Worm (Caenorhabditis elegans) whole organism, L4 larva: ENCODE measurements around the gene Y39A1A.17.
A peak's percentile ranks its signal among the peaks of the same experiment; 100 is the strongest.

Experiments
- D1046.2 ChIP-seq: fragments of 200-800 bp; sonication (Bioruptor generic); IDR thresholded peaks from 2 replicates; pipeline ENCODE4 v1.3.6; 2022; ENCODE audit warnings: missing genetic modification characterization, missing compliant biosample characterization
- F49E8.2 ChIP-seq: sonication (generic microtip); optimal IDR thresholded peaks from 2 replicates; lab custom pipeline; 2016; ENCODE audit warnings: missing compliant biosample characterization, mild to moderate bottlenecking, missing genetic modification characterization, borderline replicate concordance
- T20F7.1 ChIP-seq: fragments of 200-800 bp; sonication (Bioruptor generic); optimal IDR thresholded peaks from 2 replicates; lab custom pipeline; 2018; ENCODE audit warnings: mild to moderate bottlenecking, missing genetic modification characterization, missing compliant biosample characterization
- Y105C5A.15 ChIP-seq: fragments of 200-800 bp; sonication (Bioruptor generic); IDR thresholded peaks from 2 replicates; pipeline ENCODE4 v1.3.6; 2022; ENCODE audit warnings: missing genetic modification characterization, missing compliant biosample characterization
- Y5F2A.4 ChIP-seq: fragments of 200-800 bp; sonication (Bioruptor generic); optimal IDR thresholded peaks from 2 replicates; lab custom pipeline; 2018; ENCODE audit warnings: mild to moderate bottlenecking, missing genetic modification characterization, missing compliant biosample characterization
- aha-1 ChIP-seq: fragments of 150-350 bp; peaks from one replicate; lab custom pipeline; 2014; ENCODE audit warnings: missing biosample characterization, missing genetic modification characterization
- ama-1 ChIP-seq: fragments of 150-350 bp; optimal IDR thresholded peaks from 2 replicates; lab custom pipeline; 2014; ENCODE audit warnings: inconsistent platforms, mixed read lengths
- ceh-44 ChIP-seq: fragments of 200-800 bp; sonication (Bioruptor generic); IDR thresholded peaks from 2 replicates; pipeline ENCODE4 v1.3.6; 2022; ENCODE audit warnings: missing genetic modification reagents, missing genetic modification characterization, missing compliant biosample characterization
- ceh-82 ChIP-seq: sonication (generic microtip); optimal IDR thresholded peaks from 2 replicates; lab custom pipeline; 2017; ENCODE audit warnings: missing biosample characterization, missing genetic modification characterization
- ces-1 ChIP-seq: fragments of 150-350 bp; sonication (generic microtip); optimal IDR thresholded peaks from 4 replicates; lab custom pipeline; 2014; ENCODE audit warnings: missing biosample characterization, missing genetic modification reagents, missing genetic modification characterization
- dmd-8 ChIP-seq: fragments of 200-800 bp; sonication (Bioruptor generic); IDR thresholded peaks from 2 replicates; pipeline ENCODE4 v1.3.6; 2022; ENCODE audit warnings: missing genetic modification characterization, missing compliant biosample characterization
- dmd-9 ChIP-seq: fragments of 200-800 bp; sonication (Bioruptor generic); IDR thresholded peaks from 2 replicates; pipeline ENCODE4 v1.3.6; 2022; ENCODE audit warnings: missing genetic modification reagents, missing genetic modification characterization, missing compliant biosample characterization
- dpl-1 ChIP-seq: fragments of 150-350 bp; optimal IDR thresholded peaks from 2 replicates; lab custom pipeline; 2014; ENCODE audit warnings: missing biosample characterization, missing genetic modification reagents, missing genetic modification characterization
- duxl-1 ChIP-seq: sonication (generic microtip); optimal IDR thresholded peaks from 2 replicates; lab custom pipeline; 2016; ENCODE audit warnings: mild to moderate bottlenecking, missing genetic modification characterization, moderate library complexity, missing compliant biosample characterization; ENCODE audit not compliant: poor library complexity
- dve-1 ChIP-seq: sonication (generic microtip); optimal IDR thresholded peaks from 2 replicates; lab custom pipeline; 2017; ENCODE audit warnings: antibody characterized with exemption, mild to moderate bottlenecking, missing genetic modification characterization, missing compliant biosample characterization; ENCODE audit not compliant: insufficient read depth
- fos-1 ChIP-seq: fragments of 150-350 bp; optimal IDR thresholded peaks from 2 replicates; lab custom pipeline; 2014; ENCODE audit warnings: missing biosample characterization, missing genetic modification characterization
- hlh-11 ChIP-seq: fragments of 200-800 bp; sonication (Bioruptor generic); optimal IDR thresholded peaks from 2 replicates; lab custom pipeline; 2018; ENCODE audit warnings: mild to moderate bottlenecking, missing genetic modification characterization, missing compliant biosample characterization
- lim-7 ChIP-seq: fragments of 200-800 bp; sonication (Bioruptor generic); IDR thresholded peaks from 2 replicates; pipeline ENCODE4 v1.3.6; 2022; ENCODE audit warnings: missing genetic modification characterization, missing compliant biosample characterization
- lin-1 ChIP-seq: fragments of 200-800 bp; sonication (Bioruptor generic); IDR thresholded peaks from 2 replicates; pipeline ENCODE4 v1.3.6; 2022; ENCODE audit warnings: missing genetic modification reagents, missing genetic modification characterization, missing compliant biosample characterization
- lin-38 ChIP-seq: fragments of 200-800 bp; sonication (Bioruptor generic); IDR thresholded peaks from 2 replicates; pipeline ENCODE4 v1.3.6; 2022; ENCODE audit warnings: missing genetic modification reagents, missing genetic modification characterization, missing compliant biosample characterization
- lsy-2 ChIP-seq, 2 experiments: fragments of 150-350 bp in 1 of 2; sonication (generic microtip) in 1 of 2; optimal IDR thresholded peaks; 2 replicates each; lab custom pipeline; 2014 to 2017; ENCODE audit warnings: missing biosample characterization in 2 of 2, missing genetic modification characterization in 2 of 2
- mdl-1 ChIP-seq, 2 experiments: fragments of 150-350 bp in 1 of 2; sonication (generic microtip) in 1 of 2; optimal IDR thresholded peaks; 2 replicates each; lab custom pipeline; 2014 to 2017; ENCODE audit warnings: missing biosample characterization in 2 of 2, missing genetic modification characterization in 2 of 2
- mep-1 ChIP-seq: fragments of 150-350 bp; sonication (generic microtip); optimal IDR thresholded peaks from 3 replicates; lab custom pipeline; 2014; ENCODE audit warnings: missing biosample characterization, missing genetic modification characterization
- mes-2 ChIP-seq: sonication (generic microtip); optimal IDR thresholded peaks from 2 replicates; lab custom pipeline; 2016; ENCODE audit warnings: missing genotype, mild to moderate bottlenecking, missing genetic modification characterization, missing compliant biosample characterization; ENCODE audit not compliant: poor library complexity, severe bottlenecking
- mxl-3 ChIP-seq: fragments of 200-800 bp; sonication (Bioruptor generic); optimal IDR thresholded peaks from 2 replicates; lab custom pipeline; 2018; ENCODE audit warnings: mild to moderate bottlenecking, missing genetic modification characterization, missing compliant biosample characterization
- nhr-102 ChIP-seq: sonication (generic microtip); optimal IDR thresholded peaks from 2 replicates; lab custom pipeline; 2016; ENCODE audit warnings: mild to moderate bottlenecking, missing genetic modification characterization, moderate library complexity, missing compliant biosample characterization
- nhr-11 ChIP-seq: fragments of 150-350 bp; optimal IDR thresholded peaks from 2 replicates; lab custom pipeline; 2014; ENCODE audit warnings: missing biosample characterization, missing genetic modification characterization
- nhr-25 ChIP-seq: sonication (generic microtip); optimal IDR thresholded peaks from 2 replicates; lab custom pipeline; 2017; ENCODE audit warnings: missing genetic modification characterization, mild to moderate bottlenecking, missing compliant biosample characterization, antibody characterized with exemption, moderate library complexity, borderline replicate concordance; ENCODE audit not compliant: insufficient read depth
- nhr-48 ChIP-seq: sonication (generic microtip); optimal IDR thresholded peaks from 2 replicates; lab custom pipeline; 2016; ENCODE audit warnings: mild to moderate bottlenecking, missing genetic modification characterization, missing compliant biosample characterization
- nhr-6 ChIP-seq: fragments of 150-350 bp; optimal IDR thresholded peaks from 2 replicates; lab custom pipeline; 2014; ENCODE audit warnings: missing biosample characterization, missing genetic modification characterization
- nhr-77 ChIP-seq: fragments of 150-350 bp; optimal IDR thresholded peaks from 2 replicates; lab custom pipeline; 2014; ENCODE audit warnings: missing biosample characterization, missing genetic modification characterization
- saeg-2 ChIP-seq: fragments of 200-800 bp; sonication (Bioruptor generic); IDR thresholded peaks from 2 replicates; pipeline ENCODE4 v1.3.6; 2022; ENCODE audit warnings: missing genetic modification reagents, missing genetic modification characterization, missing compliant biosample characterization
- skn-1 ChIP-seq: fragments of 150-350 bp; optimal IDR thresholded peaks from 2 replicates; lab custom pipeline; 2014; ENCODE audit warnings: missing biosample characterization, missing genetic modification characterization
- snpc-4 ChIP-seq: fragments of 150-350 bp; optimal IDR thresholded peaks from 2 replicates; lab custom pipeline; 2014; ENCODE audit warnings: missing biosample characterization, missing genetic modification characterization
- tag-97 ChIP-seq: fragments of 200-800 bp; sonication (Bioruptor generic); IDR thresholded peaks from 2 replicates; pipeline ENCODE4 v1.3.6; 2022; ENCODE audit warnings: missing genetic modification characterization, missing compliant biosample characterization
- unc-62 ChIP-seq, 3 experiments: fragments of 150-350 bp in 1 of 3; sonication (generic microtip); optimal IDR thresholded peaks in 2 of 3; peaks in 1 of 3; 1 replicate in 1 of 3; 2 replicates in 2 of 3; lab custom pipeline; 2014 to 2017; ENCODE audit warnings: missing biosample characterization in 3 of 3, missing genetic modification characterization in 3 of 3, missing genetic modification reagents in 3 of 3, missing genotype in 1 of 3
- vab-7 ChIP-seq: fragments of 200-800 bp; sonication (Bioruptor generic); IDR thresholded peaks from 2 replicates; pipeline ENCODE4 v1.3.6; 2022; ENCODE audit warnings: missing genetic modification reagents, missing genetic modification characterization, missing compliant biosample characterization
- zfp-2 ChIP-seq: sonication (generic microtip); optimal IDR thresholded peaks from 2 replicates; lab custom pipeline; 2016; ENCODE audit warnings: mild to moderate bottlenecking, missing genetic modification characterization, missing compliant biosample characterization
- ztf-7 ChIP-seq: fragments of 150-350 bp; optimal IDR thresholded peaks from 2 replicates; lab custom pipeline; 2014; ENCODE audit warnings: missing biosample characterization, missing genetic modification characterization

Gene Y39A1A.17

DNA sequence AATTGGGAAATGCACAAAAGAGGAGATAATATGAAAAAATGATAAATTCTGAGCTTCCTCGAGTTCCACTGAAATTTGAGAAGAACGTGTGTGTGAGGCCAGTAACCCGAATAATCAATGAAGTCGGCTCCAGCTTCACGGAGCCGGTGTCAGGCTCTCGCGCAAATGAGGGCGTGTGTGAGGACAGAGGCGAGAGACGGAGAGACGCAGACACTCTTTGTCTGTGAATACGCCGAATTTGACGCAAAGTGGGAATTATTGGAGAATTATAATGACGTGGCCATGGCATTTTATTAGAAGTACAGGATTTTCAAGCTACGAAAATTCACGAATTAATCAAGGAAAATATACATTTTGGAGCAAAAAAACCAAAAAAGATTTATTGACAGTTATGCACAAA lies 49.0 kb upstream of the Y39A1A.17 start (continued):
- TF ChIP-seq D1046.2 (GFP tag; lab: Robert Waterston, UW) (no peak), nhr-48 (tag; lab: Kevin White, UChicago) (peak; percentile 7)
- TF ChIP-seq, all 104 proteins: peak for 28

DNA sequence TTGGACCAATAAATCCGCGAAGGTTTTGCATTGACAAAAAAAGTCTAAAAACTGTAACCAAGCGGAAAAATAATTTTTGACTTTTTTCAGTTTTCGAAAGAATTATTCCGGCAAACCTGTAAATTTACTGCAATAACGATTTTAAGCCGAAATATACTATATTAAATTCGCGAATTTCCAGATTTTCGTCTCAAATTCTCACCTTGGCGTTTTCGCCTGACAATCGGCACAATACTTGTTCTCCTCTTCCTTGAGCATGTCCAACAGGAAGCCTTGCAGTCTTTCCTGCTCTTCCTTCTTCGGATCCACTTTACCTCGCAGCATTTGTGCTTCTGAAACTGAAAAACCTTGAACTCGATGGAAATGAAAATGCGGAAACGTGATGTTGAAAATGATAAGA lies 48.5 kb upstream of the Y39A1A.17 start, which contains the start of gene smap-1:
Gene smap-1, minus strand, starts transcription at position 338 of the 400 bp plus-strand sequence.
- TF ChIP-seq unc-62 (GFP tag; optimal IDR thresholded peaks at IDR 0.05 in 1 of 2; lab: Kevin White, UChicago), result peak in 1 of 2 experiments; percentile 56
- no peak for TF ChIP-seq unc-62 (tag; optimal IDR thresholded peaks at IDR 0.05; lab: Kevin White, UChicago)
- no peak for TF ChIP-seq tag-97

- no peak for TF ChIP-seq Y5F2A.4 (GFP tag; lab: Kevin White, UChicago)
- TF ChIP-seq aha-1 (tag; lab: Kevin White, UChicago), result peak; percentile 88
These were observed 47.2 kb upstream of the Y39A1A.17 start for ce11 chrIII:10738081-10738480.

- no peak for TF ChIP-seq lin-1 (GFP tag; lab: Robert Waterston, UW)
- TF ChIP-seq nhr-6 (tag; lab: Kevin White, UChicago), result no peak
- 0 out of 2 replicates have a peak, but pooled peaks have one; percentile 10 for TF ChIP-seq D1046.2 (GFP tag; lab: Robert Waterston, UW)
- TF ChIP-seq dmd-9 (GFP tag; lab: Robert Waterston, UW), result no peak
- TF ChIP-seq dmd-8 (GFP tag; lab: Robert Waterston, UW), result no peak
- no peak for TF ChIP-seq T20F7.1 (GFP tag; lab: Kevin White, UChicago)
- peak; percentile 33; the same call in 1 of the 2 replicates for TF ChIP-seq lin-38
- TF ChIP-seq fos-1 (tag; lab: Kevin White, UChicago), result no peak
- TF ChIP-seq zfp-2 (tag; lab: Kevin White, UChicago), result no peak
- TF ChIP-seq dpl-1 (GFP tag; lab: Kevin White, UChicago), result no peak
- no peak for TF ChIP-seq skn-1 (tag; lab: Kevin White, UChicago)
- TF ChIP-seq vab-7 (GFP tag; lab: Robert Waterston, UW), result no peak
- TF ChIP-seq nhr-25 (tag; lab: Kevin White, UChicago), result no peak
- no peak for TF ChIP-seq snpc-4 (tag; lab: Kevin White, UChicago)
- no peak for TF ChIP-seq mxl-3
- TF ChIP-seq nhr-11 (tag; lab: Kevin White, UChicago), result no peak
- no peak for TF ChIP-seq ceh-44 (GFP tag; lab: Robert Waterston, UW)
- TF ChIP-seq mes-2 (tag; lab: Kevin White, UChicago), result peak; percentile 36
- no peak for TF ChIP-seq ztf-7 (tag; lab: Kevin White, UChicago)
- TF ChIP-seq Y105C5A.15 (GFP tag; lab: Robert Waterston, UW), result no peak
- TF ChIP-seq dve-1 (tag; lab: Kevin White, UChicago), result peak; percentile 27
- TF ChIP-seq ama-1, result no peak
- no peak for TF ChIP-seq nhr-102 (tag; lab: Kevin White, UChicago)
- TF ChIP-seq lim-7, result no peak
- no peak for TF ChIP-seq mep-1 (tag; lab: Kevin White, UChicago)
- no peak for TF ChIP-seq nhr-77
- peak; percentile 19 for TF ChIP-seq hlh-11
- no peak for TF ChIP-seq duxl-1 (tag; lab: Kevin White, UChicago)
- TF ChIP-seq unc-62 (GFP tag; optimal IDR thresholded peaks at IDR 0.05 in 1 of 2; lab: Kevin White, UChicago), result peak in 1 of 2 experiments; percentile 38
- TF ChIP-seq unc-62 (tag; optimal IDR thresholded peaks at IDR 0.05; lab: Kevin White, UChicago), result no peak
- TF ChIP-seq mdl-1 (tag; optimal IDR thresholded peaks at IDR 0.05; lab: Kevin White, UChicago), result no peak
- no peak for TF ChIP-seq ceh-82
- no peak for TF ChIP-seq F49E8.2 (tag; lab: Kevin White, UChicago)
- no peak for TF ChIP-seq ces-1
- TF ChIP-seq nhr-48 (tag; lab: Kevin White, UChicago), result no peak
- TF ChIP-seq lsy-2 (tag; optimal IDR thresholded peaks at IDR 0.05; lab: Kevin White, UChicago), result peak in 1 of 2 experiments; percentile 8
- TF ChIP-seq saeg-2 (GFP tag; lab: Robert Waterston, UW), result no peak
- TF ChIP-seq, all 104 proteins: peak for 7
These were observed 45.5 kb upstream of the Y39A1A.17 start for ce11 chrIII:10736322-10736985.
